Worm (Caenorhabditis elegans): ENCODE data around the gene F44E7.3.

F44E7.3 gene

ce11 chrV:5771627-5772026 is at the start of gene F44E7.3:
TSS of gene F44E7.3 (plus strand) at chrV:5771945.
- no peak for TF ChIP-seq dsc-1 (tag; optimal IDR thresholded peaks at IDR 0.05)
- no peak for TF ChIP-seq egl-13 (tag; optimal IDR thresholded peaks at IDR 0.05)
- no peak for TF ChIP-seq nhr-20 (tag; optimal IDR thresholded peaks at IDR 0.05)
- no peak for TF ChIP-seq irx-1 (tag; optimal IDR thresholded peaks at IDR 0.05)
- TF ChIP-seq rnt-1 (tag; optimal IDR thresholded peaks at IDR 0.05): no peak
- TF ChIP-seq unc-98 (GFP tag; IDR thresholded peaks at IDR 0.05): no peak
- TF ChIP-seq mep-1 (tag; optimal IDR thresholded peaks at IDR 0.05): no peak
- TF ChIP-seq elt-2 (tag; optimal IDR thresholded peaks at IDR 0.05): no peak
- no peak for TF ChIP-seq ztf-11 (tag; optimal IDR thresholded peaks at IDR 0.05)
- no peak for TF ChIP-seq lin-14 (GFP tag; optimal IDR thresholded peaks at IDR 0.05)
- TF ChIP-seq nhr-90 (tag; optimal IDR thresholded peaks at IDR 0.05; ENCODE audit: poor library complexity): no peak
- no peak for TF ChIP-seq efl-3 (GFP tag; optimal IDR thresholded peaks at IDR 0.05)

- TF ChIP-seq sox-4 (tag; optimal IDR thresholded peaks at IDR 0.05): no peak
- TF ChIP-seq C34B4.2 (tag; optimal IDR thresholded peaks at IDR 0.05): no peak
- TF ChIP-seq elt-3 (tag; optimal IDR thresholded peaks at IDR 0.05): no peak
- no peak for TF ChIP-seq jun-1 (tag; optimal IDR thresholded peaks at IDR 0.05)
- no peak for TF ChIP-seq tbx-2 (tag; optimal IDR thresholded peaks at IDR 0.05)
- TF ChIP-seq fkh-4 (tag; optimal IDR thresholded peaks at IDR 0.05; ENCODE audit: borderline replicate concordance): no peak
- TF ChIP-seq pax-3 (tag; optimal IDR thresholded peaks at IDR 0.05): no peak
- TF ChIP-seq F16B12.6 (tag; optimal IDR thresholded peaks at IDR 0.05): no peak
- no peak for TF ChIP-seq unc-130 (tag; optimal IDR thresholded peaks at IDR 0.05)
- no peak for TF ChIP-seq C16A3.4 (tag; optimal IDR thresholded peaks at IDR 0.05)
- TF ChIP-seq hlh-17 (GFP tag; optimal IDR thresholded peaks at IDR 0.05; ENCODE audit: borderline replicate concordance): no peak
- TF ChIP-seq nhr-12 (tag; optimal IDR thresholded peaks at IDR 0.05): no peak
- TF ChIP-seq C04F5.9 (tag; optimal IDR thresholded peaks at IDR 0.05): no peak
- no peak for TF ChIP-seq egl-27 (tag; optimal IDR thresholded peaks at IDR 0.05)
- no peak for TF ChIP-seq ama-1 (optimal IDR thresholded peaks at IDR 0.05)
- no peak for TF ChIP-seq ces-1 (GFP tag; optimal IDR thresholded peaks at IDR 0.05)
- no peak for TF ChIP-seq lin-35 (GFP tag; optimal IDR thresholded peaks at IDR 0.05)
- TF ChIP-seq fkh-8 (tag; optimal IDR thresholded peaks at IDR 0.05): no peak
- no peak for TF ChIP-seq ceh-82 (tag; optimal IDR thresholded peaks at IDR 0.05)
These were observed 49.7 kb upstream of the F44E7.3 start for ce11 chrV:5722093-5722492.

DNA sequence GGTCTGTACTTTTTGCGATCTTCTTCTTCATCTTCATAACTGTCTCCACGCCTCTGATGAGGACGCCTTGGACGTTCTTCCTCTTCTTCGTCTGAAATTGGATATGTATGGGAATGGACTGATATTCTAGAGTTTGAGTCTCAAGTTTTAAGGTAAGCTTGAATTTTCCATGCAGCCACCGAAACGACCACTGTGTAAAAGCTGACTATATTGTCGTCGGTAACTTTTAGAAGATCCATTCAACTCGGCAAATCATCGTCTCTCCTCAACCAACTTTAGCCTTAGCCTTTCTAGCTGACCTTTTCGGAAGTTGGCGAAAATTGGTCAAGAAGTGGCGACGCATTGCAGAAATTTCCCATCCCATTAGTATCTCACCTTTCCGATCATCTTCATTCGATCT is 47.4 kb upstream of the F44E7.3 start:
- TF ChIP-seq mef-2 (tag; optimal IDR thresholded peaks at IDR 0.05) (no peak), vab-15 (tag; optimal IDR thresholded peaks at IDR 0.05) (no peak), fkh-4 (tag; optimal IDR thresholded peaks at IDR 0.05; ENCODE audit: borderline replicate concordance) (no peak), nhr-12 (tag; optimal IDR thresholded peaks at IDR 0.05) (no peak), aly-2 (tag; optimal IDR thresholded peaks at IDR 0.05) (no peak), nhr-84 (tag; optimal IDR thresholded peaks at IDR 0.05) (no peak), fkh-8 (tag; optimal IDR thresholded peaks at IDR 0.05) (no peak), lin-39 (tag; optimal IDR thresholded peaks at IDR 0.05) (no peak)

- TF ChIP-seq fkh-10 (GFP tag; optimal IDR thresholded peaks at IDR 0.05) (no peak), jun-1 (tag; optimal IDR thresholded peaks at IDR 0.05) (no peak), mef-2 (tag; optimal IDR thresholded peaks at IDR 0.05) (no peak), Y116A8C.19 (tag; optimal IDR thresholded peaks at IDR 0.05; ENCODE audit: borderline replicate concordance) (no peak), nhr-85 (tag) (no peak), lin-39 (tag; optimal IDR thresholded peaks at IDR 0.05) (no peak), nhr-20 (tag; optimal IDR thresholded peaks at IDR 0.05) (no peak), nhr-84 (tag; optimal IDR thresholded peaks at IDR 0.05) (no peak), swsn-7 (tag; optimal IDR thresholded peaks at IDR 0.05) (no peak), fkh-4 (tag; optimal IDR thresholded peaks at IDR 0.05; ENCODE audit: borderline replicate concordance) (no peak), blmp-1 (tag; optimal IDR thresholded peaks at IDR 0.05) (no peak), nhr-71 (tag; optimal IDR thresholded peaks at IDR 0.05) (no peak), elt-2 (tag; optimal IDR thresholded peaks at IDR 0.05) (no peak), nhr-28 (tag; optimal IDR thresholded peaks at IDR 0.05) (no peak), nhr-12 (tag; optimal IDR thresholded peaks at IDR 0.05) (no peak), elt-3 (tag; optimal IDR thresholded peaks at IDR 0.05) (no peak)
These were observed 45.3 kb upstream of the F44E7.3 start, which contains the start of gene K09H11.4 for ce11 chrV:5726463-5726862. TSS of gene K09H11.4 (minus strand) at chrV:5726563.

Data from whole organism, L1 larva.